Fruit fly (Drosophila melanogaster): ENCODE results near the gene CG42852.
A peak's percentile ranks its signal among the peaks of the same experiment; 100 is the strongest.

dm6 chr3L:16769866-16770265 is 14.6 kb downstream of the CG42852 start:
- TF ChIP-seq Abd-B (GFP tag; optimal IDR thresholded peaks at IDR 0.05) (no peak), psq (GFP tag; optimal IDR thresholded peaks at IDR 0.05) (peak; percentile 92), CrebA (GFP tag; optimal IDR thresholded peaks at IDR 0.05; ENCODE audit: borderline replicate concordance) (no peak), brk (GFP tag; optimal IDR thresholded peaks at IDR 0.05) (no peak), dsf (GFP tag; optimal IDR thresholded peaks at IDR 0.05; ENCODE audit: borderline replicate concordance) (no peak), Sp1 (GFP tag; optimal IDR thresholded peaks at IDR 0.05) (no peak), pan (optimal IDR thresholded peaks at IDR 0.05) (no peak), Rel (GFP tag; optimal IDR thresholded peaks at IDR 0.05) (no peak), Rel (tag; optimal IDR thresholded peaks at IDR 0.05) (no peak), dmrt93B (GFP tag; optimal IDR thresholded peaks at IDR 0.05) (no peak), HLH106 (tag; optimal IDR thresholded peaks at IDR 0.05) (no peak), Dif (GFP tag; optimal IDR thresholded peaks at IDR 0.05; ENCODE audit: partially characterized antibody) (no peak), ey (GFP tag; optimal IDR thresholded peaks at IDR 0.05) (no peak), Jra (GFP tag; optimal IDR thresholded peaks at IDR 0.05) (no peak), Mio (GFP tag; optimal IDR thresholded peaks at IDR 0.05) (no peak)
